Fruit fly (Drosophila melanogaster) whole organism, wandering third instar larva: ENCODE measurements around the gene mRpS24.
A peak's percentile ranks its signal among the peaks of the same experiment; 100 is the strongest.

Experiments
- Abd-B ChIP-seq: fragments of >200 bp; optimal IDR thresholded peaks from 2 replicates; lab custom pipeline; 2017; ENCODE audit warnings: missing biosample characterization, missing genetic modification characterization
- CG32264 ChIP-seq: fragments of 200-800 bp; sonication (Bioruptor generic); optimal IDR thresholded peaks from 2 replicates; lab custom pipeline; 2016; ENCODE audit warnings: missing biosample characterization, missing genetic modification characterization
- CG9705 ChIP-seq: fragments of 200-800 bp; sonication (Bioruptor generic); optimal IDR thresholded peaks from 2 replicates; lab custom pipeline; 2018; ENCODE audit warnings: missing biosample characterization, mild to moderate bottlenecking, missing genetic modification characterization
- CrebA ChIP-seq: fragments of 200-800 bp; sonication (Bioruptor generic); optimal IDR thresholded peaks from 2 replicates; lab custom pipeline; 2016; ENCODE audit warnings: missing biosample characterization, mild to moderate bottlenecking, missing genetic modification characterization, borderline replicate concordance
- Dfd ChIP-seq: fragments of >200 bp; optimal IDR thresholded peaks from 2 replicates; lab custom pipeline; 2017; ENCODE audit warnings: missing biosample characterization, missing genetic modification characterization
- Dif ChIP-seq: fragments of 200-275, 200-300 bp; sonication (Bioruptor generic); optimal IDR thresholded peaks from 2 replicates; lab custom pipeline; 2018; ENCODE audit warnings: missing biosample characterization, missing genetic modification characterization; ENCODE audit not compliant: partially characterized antibody
- GATAd ChIP-seq: sonication (Bioruptor generic); optimal IDR thresholded peaks from 2 replicates; lab custom pipeline; 2016; ENCODE audit warnings: missing biosample characterization, missing genetic modification characterization
- HLH106 ChIP-seq: fragments of 200-800 bp; optimal IDR thresholded peaks from 3 replicates; lab custom pipeline; 2019; ENCODE audit warnings: missing biosample characterization, mild to moderate bottlenecking, missing genetic modification characterization, moderate library complexity
- Hnf4 ChIP-seq: fragments of 200-800 bp; sonication (Bioruptor generic); optimal IDR thresholded peaks from 2 replicates; lab custom pipeline; 2016; ENCODE audit warnings: missing biosample characterization, mild to moderate bottlenecking, missing genetic modification characterization
- Hr83 ChIP-seq: fragments of 200-300 bp; sonication (Bioruptor generic); optimal IDR thresholded peaks from 2 replicates; lab custom pipeline; 2016; ENCODE audit warnings: missing biosample characterization, mild to moderate bottlenecking, missing genetic modification characterization, moderate library complexity; ENCODE audit not compliant: poor library complexity, severe bottlenecking
- Jra ChIP-seq: sonication (Bioruptor generic); optimal IDR thresholded peaks from 2 replicates; lab custom pipeline; 2016; ENCODE audit warnings: missing biosample characterization, missing genetic modification characterization
- Mio ChIP-seq: sonication (Bioruptor generic); optimal IDR thresholded peaks from 2 replicates; lab custom pipeline; 2016; ENCODE audit warnings: missing biosample characterization, missing genetic modification characterization
- Myc ChIP-seq: fragments of >200 bp; optimal IDR thresholded peaks from 2 replicates; lab custom pipeline; 2017
- N ChIP-seq: fragments of >200 bp; optimal IDR thresholded peaks from 2 replicates; lab custom pipeline; 2018; ENCODE audit warnings: missing biosample characterization, missing external identifiers, missing genetic modification characterization
- OdsH ChIP-seq: fragments of 200-800 bp; sonication (Bioruptor generic); optimal IDR thresholded peaks from 2 replicates; lab custom pipeline; 2016; ENCODE audit warnings: missing biosample characterization, mild to moderate bottlenecking, missing genetic modification characterization
- Sp1 ChIP-seq: fragments of 200-800 bp; sonication (Bioruptor generic); optimal IDR thresholded peaks from 3 replicates; lab custom pipeline; 2019; ENCODE audit warnings: missing biosample characterization, mild to moderate bottlenecking, missing genetic modification characterization, moderate library complexity
- Vsx2 ChIP-seq: fragments of 200-300, 225-300 bp; sonication (Bioruptor generic); optimal IDR thresholded peaks from 2 replicates; lab custom pipeline; 2018; ENCODE audit warnings: missing biosample characterization, missing genetic modification characterization; ENCODE audit not compliant: partially characterized antibody
- brk ChIP-seq: fragments of 200-800 bp; sonication (Bioruptor generic); optimal IDR thresholded peaks from 2 replicates; lab custom pipeline; 2016; ENCODE audit warnings: missing biosample characterization, mild to moderate bottlenecking, missing genetic modification characterization
- dmrt93B ChIP-seq: fragments of 200-800 bp; sonication (Bioruptor generic); optimal IDR thresholded peaks from 2 replicates; lab custom pipeline; 2018; ENCODE audit warnings: missing biosample characterization, mild to moderate bottlenecking, missing genetic modification characterization
- ey ChIP-seq: fragments of 200-800 bp; sonication (Bioruptor generic); optimal IDR thresholded peaks from 2 replicates; lab custom pipeline; 2016; ENCODE audit warnings: missing biosample characterization, missing genetic modification characterization
- foxo ChIP-seq, 2 experiments: fragments of 200-800 bp; sonication (Bioruptor generic); optimal IDR thresholded peaks; 2 replicates in 1 of 2; 3 replicates in 1 of 2; lab custom pipeline; 2016 to 2017; ENCODE audit warnings: missing biosample characterization in 2 of 2, missing genetic modification characterization in 2 of 2
- fru ChIP-seq: fragments of 200-800 bp; sonication (Bioruptor generic); optimal IDR thresholded peaks from 3 replicates; lab custom pipeline; 2016; ENCODE audit warnings: missing biosample characterization, mild to moderate bottlenecking, missing genetic modification characterization
- h ChIP-seq: fragments of 200-800 bp; sonication (Bioruptor generic); optimal IDR thresholded peaks from 3 replicates; lab custom pipeline; 2016; ENCODE audit warnings: missing biosample characterization, mild to moderate bottlenecking, missing genetic modification characterization
- jim ChIP-seq: fragments of 175-275, 200-325 bp; sonication (Bioruptor generic); optimal IDR thresholded peaks from 2 replicates; lab custom pipeline; 2016; ENCODE audit warnings: missing biosample characterization, mild to moderate bottlenecking, missing genetic modification characterization
- lola ChIP-seq: fragments of >200 bp; optimal IDR thresholded peaks from 2 replicates; lab custom pipeline; 2017; ENCODE audit warnings: missing biosample characterization, missing genetic modification characterization
- pan ChIP-seq: fragments of >200 bp; optimal IDR thresholded peaks from 2 replicates; lab custom pipeline; 2017
- psq ChIP-seq: fragments of 200-800 bp; sonication (Bioruptor generic); optimal IDR thresholded peaks from 3 replicates; lab custom pipeline; 2017; ENCODE audit warnings: missing biosample characterization, mild to moderate bottlenecking, missing genetic modification characterization, moderate library complexity
- rgr ChIP-seq: fragments of 200-800 bp; sonication (Bioruptor generic); optimal IDR thresholded peaks from 3 replicates; lab custom pipeline; 2016; ENCODE audit warnings: missing biosample characterization, mild to moderate bottlenecking, missing genetic modification characterization
- sv ChIP-seq: fragments of 200-800 bp; sonication (Bioruptor generic); optimal IDR thresholded peaks from 3 replicates; lab custom pipeline; 2016; ENCODE audit warnings: missing biosample characterization, missing genetic modification characterization
- tai ChIP-seq: sonication (Bioruptor generic); optimal IDR thresholded peaks from 2 replicates; lab custom pipeline; 2016; ENCODE audit warnings: missing biosample characterization, missing genetic modification characterization

Gene mRpS24

dm6 chr3R:24162774-24163555 lies at the start of gene mRpS24:
TSS of gene mRpS24 (minus strand) at chr3R:24163545.
- no peak for TF ChIP-seq foxo (GFP tag; optimal IDR thresholded peaks at IDR 0.05; lab: Kevin White, UChicago)

- peak in 1 of 2 experiments; percentile 9 for TF ChIP-seq foxo (GFP tag; optimal IDR thresholded peaks at IDR 0.05; lab: Kevin White, UChicago)
- TF ChIP-seq ey (GFP tag; lab: Kevin White, UChicago), result peak; percentile 1
- TF ChIP-seq lola (GFP tag; lab: Kevin White, UChicago), result no peak
- no peak for TF ChIP-seq tai
- peak; percentile 2 for TF ChIP-seq rgr (GFP tag; lab: Kevin White, UChicago)
- peak; percentile 42 for TF ChIP-seq h (GFP tag; lab: Kevin White, UChicago)
- peak; percentile 48 for TF ChIP-seq fru
These were observed 43.2 kb upstream of the mRpS24 start for dm6 chr3R:24206341-24207114.

dm6 chr3R:24205935-24206334 lies 42.6 kb upstream of the mRpS24 start:
- TF ChIP-seq Hr83 (GFP tag; lab: Kevin White, UChicago) (no peak), Sp1 (GFP tag; lab: Kevin White, UChicago) (peak; percentile 43), Myc (no peak), foxo (GFP tag; optimal IDR thresholded peaks at IDR 0.05; lab: Kevin White, UChicago) (peak in 1 of 2 experiments; percentile 53), rgr (GFP tag; lab: Kevin White, UChicago) (peak; percentile 19), dmrt93B (GFP tag; lab: Kevin White, UChicago) (peak; percentile 50), OdsH (GFP tag; lab: Kevin White, UChicago) (peak; percentile 23), CG32264 (GFP tag; lab: Kevin White, UChicago) (no peak), Abd-B (GFP tag; lab: Kevin White, UChicago) (no peak), pan (peak; percentile 54), HLH106 (peak; percentile 27), Vsx2 (no peak), jim (GFP tag; lab: Kevin White, UChicago) (no peak), psq (GFP tag; lab: Kevin White, UChicago) (peak; percentile 41)

dm6 chr3R:24205234-24205894 lies 42.0 kb upstream of the mRpS24 start:
- TF ChIP-seq rgr (GFP tag; lab: Kevin White, UChicago) (no peak), CG9705 (no peak), sv (GFP tag; lab: Kevin White, UChicago) (no peak), Jra (GFP tag; lab: Kevin White, UChicago) (no peak), N (no peak), Dif (GFP tag; lab: Kevin White, UChicago) (no peak), Dfd (no peak), CrebA (GFP tag; lab: Kevin White, UChicago) (no peak), Sp1 (GFP tag; lab: Kevin White, UChicago) (no peak), Hnf4 (GFP tag; lab: Kevin White, UChicago) (no peak), lola (GFP tag; lab: Kevin White, UChicago) (no peak), GATAd (GFP tag; lab: Kevin White, UChicago) (no peak), dmrt93B (GFP tag; lab: Kevin White, UChicago) (no peak), jim (GFP tag; lab: Kevin White, UChicago) (no peak), fru (no peak), HLH106 (no peak), Mio (no peak), ey (GFP tag; lab: Kevin White, UChicago) (no peak), brk (GFP tag; lab: Kevin White, UChicago) (no peak)
